Worm (Caenorhabditis elegans): Measurements from ENCODE around the gene W09G12.7.

DNA sequence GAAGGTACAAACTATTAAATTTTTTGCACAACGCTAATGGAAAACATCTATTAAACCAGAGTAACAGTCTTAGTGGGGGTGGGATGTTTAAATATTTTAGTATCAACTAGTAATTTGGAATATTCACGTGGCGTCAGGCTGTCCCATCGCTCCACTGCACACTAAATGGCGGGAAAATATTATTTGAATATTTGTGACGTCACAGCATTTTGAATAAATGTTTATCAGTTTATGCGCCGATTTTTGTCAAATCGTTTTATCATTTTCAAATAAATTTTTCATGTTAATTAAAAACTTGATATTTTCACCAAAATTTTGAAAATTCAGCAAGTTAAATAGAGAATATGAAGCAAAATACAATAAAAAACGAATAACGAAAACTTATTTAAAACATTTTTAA, 14.4 kb downstream of the W09G12.7 start, which contains the start of gene F38A1.15:
- TF ChIP-seq him-1 (tag; optimal IDR thresholded peaks at IDR 0.05), result no peak
- TF ChIP-seq dao-5 (tag; optimal IDR thresholded peaks at IDR 0.05), result no peak

Measured in whole organism, L4/young adult.